Worm (Caenorhabditis elegans): Measurements from ENCODE around the gene C08H9.18.

DNA sequence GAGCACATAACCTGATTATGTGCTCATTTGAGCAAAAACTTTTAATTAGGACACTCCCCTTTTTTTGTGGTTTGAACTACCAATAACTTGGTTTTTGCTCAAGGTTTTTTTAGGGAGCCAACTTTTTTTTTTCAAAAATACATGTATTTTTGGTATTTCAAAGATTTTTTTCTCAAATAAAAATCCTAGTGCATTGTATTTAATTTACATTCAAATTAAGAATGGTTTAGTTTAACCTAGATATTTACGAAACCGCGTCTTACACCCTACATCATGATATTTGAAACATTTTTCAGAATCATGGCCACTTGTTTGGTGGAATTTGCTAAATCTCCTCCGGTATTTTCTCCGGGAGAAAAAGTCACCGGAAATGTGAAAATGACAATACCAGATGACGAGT, 27.1 kb downstream of the C08H9.18 start, which contains the start of gene arrd-5:
- no peak for TF ChIP-seq W03F9.2 (tag; optimal IDR thresholded peaks at IDR 0.05)
- no peak for TF ChIP-seq dao-5 (tag; optimal IDR thresholded peaks at IDR 0.05)
